Worm (Caenorhabditis elegans): Measurements from ENCODE around the gene T16A9.5.
"Not testable (repeated sequence)": the region's sequence is repeated elsewhere in the genome, so short reads cannot be mapped to it uniquely, and the experiment has no call there.

T16A9.5 gene

ce11 chrV:14205214-14205613 is 9.8 kb downstream of the T16A9.5 start, which contains the start of gene T16A9.3:
Gene T16A9.3, plus strand, starts transcription at chrV:14205514.
- not testable (repeated sequence) for TF ChIP-seq snpc-4 (GFP tag; optimal IDR thresholded peaks at IDR 0.05); snpc-4 (tag; optimal IDR thresholded peaks at IDR 0.05); dpl-1 (GFP tag; optimal IDR thresholded peaks at IDR 0.05); pha-4 (tag; optimal IDR thresholded peaks at IDR 0.05)

- TF ChIP-seq ztf-18 (tag; optimal IDR thresholded peaks at IDR 0.05): peak; percentile 7
- peak; percentile 73 for TF ChIP-seq mcd-1 (GFP tag; IDR thresholded peaks at IDR 0.05)
- peak; percentile 71 for TF ChIP-seq egrh-3 (GFP tag; IDR thresholded peaks at IDR 0.05)
- TF ChIP-seq hmg-1.2 (GFP tag; IDR thresholded peaks at IDR 0.05): 0 out of 2 replicates have a peak, but pooled peaks have one; percentile 7
- peak; percentile 67 for TF ChIP-seq dox-1 (GFP tag; IDR thresholded peaks at IDR 0.05)
- 0 out of 2 replicates have a peak, but pooled peaks have one; percentile 12 for TF ChIP-seq F33H1.4 (GFP tag; IDR thresholded peaks at IDR 0.05)
Observed at ce11 chrV:14203809-14204208, 11.2 kb downstream of the T16A9.5 start.

ce11 chrV:14200086-14200485 is 14.9 kb downstream of the T16A9.5 start:
- TF ChIP-seq lsl-1 (GFP tag; optimal IDR thresholded peaks at IDR 0.05) (no peak), sptf-2 (GFP tag; optimal IDR thresholded peaks at IDR 0.05) (no peak), repo-1 (tag; optimal IDR thresholded peaks at IDR 0.05) (peak; percentile 15), ceh-58 (GFP tag; IDR thresholded peaks at IDR 0.05) (no peak), snpc-1.1 (tag; optimal IDR thresholded peaks at IDR 0.05; ENCODE audit: insufficient read depth) (no peak), ccch-3 (GFP tag; optimal IDR thresholded peaks at IDR 0.05) (no peak), efl-1 (GFP tag; optimal IDR thresholded peaks at IDR 0.05) (no peak), lag-1 (GFP tag; IDR thresholded peaks at IDR 0.05) (no peak), nhr-27 (tag; optimal IDR thresholded peaks at IDR 0.05) (no peak), lsy-27 (tag; optimal IDR thresholded peaks at IDR 0.05; ENCODE audit: borderline replicate concordance, insufficient read depth) (no peak), attf-3 (GFP tag; conservative IDR thresholded peaks at IDR 0.05) (no peak), egl-44 (GFP tag; IDR thresholded peaks at IDR 0.05) (no peak), ztf-25 (GFP tag; IDR thresholded peaks at IDR 0.05) (no peak), hsf-1 (GFP tag; IDR thresholded peaks at IDR 0.05) (peak; percentile 26; the same call in 1 of the 2 replicates), F37B4.10 (GFP tag; IDR thresholded peaks at IDR 0.05) (no peak), C17E4.6 (GFP tag; IDR thresholded peaks at IDR 0.05) (no peak), F57A8.1 (GFP tag; optimal IDR thresholded peaks at IDR 0.05) (no peak), Y95B8A.8 (GFP tag; IDR thresholded peaks at IDR 0.05) (no peak), egrh-3 (GFP tag; IDR thresholded peaks at IDR 0.05) (peak; percentile 38; the same call in 1 of the 2 replicates), ztf-3 (GFP tag; optimal IDR thresholded peaks at IDR 0.05) (peak; percentile 53), dpl-1 (GFP tag; optimal IDR thresholded peaks at IDR 0.05) (no peak), lin-35 (GFP tag; optimal IDR thresholded peaks at IDR 0.05) (peak in 1 of 3 experiments; percentile 84), sdz-38 (tag; optimal IDR thresholded peaks at IDR 0.05) (no peak), F52B5.7 (tag; optimal IDR thresholded peaks at IDR 0.05) (no peak), aptf-2 (GFP tag; conservative IDR thresholded peaks at IDR 0.05) (no peak), lin-40 (tag; optimal IDR thresholded peaks at IDR 0.05) (peak; percentile 90), sea-2 (GFP tag; IDR thresholded peaks at IDR 0.05) (no peak), ceh-40 (GFP tag; IDR thresholded peaks at IDR 0.05) (no peak), F49E8.2 (tag; optimal IDR thresholded peaks at IDR 0.05; ENCODE audit: insufficient read depth) (no peak), gei-17 (GFP tag; optimal IDR thresholded peaks at IDR 0.05) (peak; percentile 66), Y67H2A.10 (GFP tag; conservative IDR thresholded peaks at IDR 0.05) (0 out of 2 replicates have a peak, but pooled peaks have one; percentile 6), snpc-3.4 (tag; optimal IDR thresholded peaks at IDR 0.05) (no peak), F39B2.1 (GFP tag; IDR thresholded peaks at IDR 0.05) (no peak), B0336.3 (GFP tag; IDR thresholded peaks at IDR 0.05) (peak; percentile 83), F57C9.4 (tag; optimal IDR thresholded peaks at IDR 0.05) (no peak), mes-4 (tag; optimal IDR thresholded peaks at IDR 0.05) (no peak), tlf-1 (GFP tag; optimal IDR thresholded peaks at IDR 0.05) (peak; percentile 68)
